Fruit fly (Drosophila melanogaster): ENCODE data around the gene Rtnl1.

Gene Rtnl1

DNA sequence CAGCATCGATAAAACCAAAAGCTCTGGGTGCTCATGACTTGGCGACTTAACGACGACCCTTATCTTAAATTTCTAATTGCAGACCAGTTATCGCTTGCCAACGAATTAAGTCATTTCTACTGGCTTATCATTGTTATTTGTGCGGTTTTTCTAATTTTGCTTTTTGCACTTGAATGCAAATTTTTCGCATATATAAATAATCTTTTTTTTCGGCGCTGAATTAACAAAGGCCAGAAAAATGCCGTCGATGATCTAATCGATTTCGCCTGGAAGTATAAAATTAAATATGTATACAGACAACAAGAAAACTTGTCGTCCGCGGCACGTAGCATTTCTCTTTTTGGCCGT lies 8.0 kb downstream of the Rtnl1 start:
- TF ChIP-seq CG34406 (GFP tag; optimal IDR thresholded peaks at IDR 0.05) (no peak), vri (GFP tag; optimal IDR thresholded peaks at IDR 0.05) (peak; percentile 90)

DNA sequence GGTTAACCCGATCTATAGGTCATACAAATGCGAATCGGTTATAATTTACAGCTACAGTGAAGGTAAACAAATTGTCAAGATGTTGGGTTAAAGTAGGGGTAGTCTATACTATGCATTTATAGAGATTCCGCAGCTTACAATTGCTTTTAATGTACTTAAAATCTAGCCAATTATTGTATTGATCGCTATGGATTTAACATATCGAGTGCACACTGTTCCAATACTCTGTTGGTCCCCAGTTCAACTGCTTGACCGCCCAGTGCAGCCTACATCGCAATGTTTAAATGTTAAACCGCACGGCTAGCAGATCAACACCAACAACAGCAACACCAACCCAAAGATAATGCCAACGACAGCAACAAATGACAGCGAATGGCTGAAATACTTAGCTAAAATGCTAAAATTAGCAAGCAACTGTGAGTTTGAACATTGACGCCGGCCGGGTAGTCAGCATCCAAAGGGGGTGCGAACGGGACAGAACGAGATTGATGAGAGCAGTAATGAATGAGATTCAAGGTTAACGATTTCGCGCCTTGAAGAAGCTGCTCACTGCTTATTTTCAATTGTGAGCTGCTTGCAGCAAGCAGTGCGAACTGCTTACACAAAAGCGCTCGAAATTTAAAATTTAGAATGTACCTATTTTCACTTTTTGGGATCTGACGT lies 8.5 kb downstream of the Rtnl1 start:
- TF ChIP-seq eg (GFP tag; IDR thresholded peaks at IDR 0.05) (peak; percentile 73), Hr4 (GFP tag; optimal IDR thresholded peaks at IDR 0.05) (peak; percentile 2), svp (GFP tag) (peak; percentile 2), CG6163 (GFP tag; IDR thresholded peaks at IDR 0.05) (peak; percentile 65), CG15336 (GFP tag; IDR thresholded peaks at IDR 0.05) (peak; percentile 7; the same call in 1 of the 2 replicates), fd85E (GFP tag; optimal IDR thresholded peaks at IDR 0.05) (no peak), Met (GFP tag; optimal IDR thresholded peaks at IDR 0.05) (no peak), dsx (GFP tag; optimal IDR thresholded peaks at IDR 0.05; ENCODE audit: poor library complexity, severe bottlenecking) (peak; percentile 57), pdm3 (GFP tag; optimal IDR thresholded peaks at IDR 0.05) (no peak), Gug (GFP tag; IDR thresholded peaks at IDR 0.05) (peak; percentile 49; the same call in 1 of the 2 replicates), CG7368 (GFP tag; optimal IDR thresholded peaks at IDR 0.05) (no peak), CG11294 (GFP tag; IDR thresholded peaks at IDR 0.05) (peak; percentile 62), OdsH (GFP tag; optimal IDR thresholded peaks at IDR 0.05) (peak; percentile 9), salr (GFP tag; optimal IDR thresholded peaks at IDR 0.05) (peak in 1 of 2 experiments; percentile 23), cyc (GFP tag; optimal IDR thresholded peaks at IDR 0.05) (no peak)

DNA sequence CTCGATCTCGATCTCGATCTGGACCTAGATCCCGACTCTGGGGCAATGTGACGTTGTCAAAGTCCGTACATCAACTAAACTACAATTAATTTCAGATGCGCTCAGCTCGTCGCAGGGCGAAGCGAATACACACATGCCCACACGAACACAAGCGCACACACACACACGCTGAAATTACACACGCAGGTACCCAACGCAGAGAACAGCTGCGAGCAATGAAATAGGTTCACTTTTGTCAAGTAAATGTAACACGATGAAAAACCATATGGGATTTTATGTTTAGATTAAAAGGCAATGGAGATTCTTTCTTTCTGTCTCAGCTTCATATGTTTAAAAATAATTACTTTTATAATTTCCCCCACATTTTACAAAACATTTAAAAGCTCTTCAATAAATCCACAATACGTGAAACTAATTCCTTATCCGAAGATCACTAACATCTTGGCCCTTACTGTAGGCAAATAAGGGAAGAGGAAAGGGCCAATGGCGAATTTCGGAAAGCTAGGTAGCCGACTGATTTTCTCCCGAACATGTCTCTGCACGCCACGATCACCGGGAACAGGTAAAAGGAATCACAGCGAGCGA lies 9.1 kb downstream of the Rtnl1 start:
- TF ChIP-seq CG7368 (GFP tag; optimal IDR thresholded peaks at IDR 0.05) (peak; percentile 73), CG16779 (tag; optimal IDR thresholded peaks at IDR 0.05) (peak; percentile 67), spab (GFP tag; optimal IDR thresholded peaks at IDR 0.05) (peak; percentile 84), CG8632 (GFP tag; optimal IDR thresholded peaks at IDR 0.05) (peak; percentile 79), CG10669 (GFP tag; optimal IDR thresholded peaks at IDR 0.05) (peak; percentile 83), OdsH (GFP tag; optimal IDR thresholded peaks at IDR 0.05) (peak; percentile 81), CG6276 (GFP tag; optimal IDR thresholded peaks at IDR 0.05) (peak; percentile 62), Hr39 (GFP tag; optimal IDR thresholded peaks at IDR 0.05) (peak; percentile 79), pdm3 (GFP tag; optimal IDR thresholded peaks at IDR 0.05) (peak; percentile 88), net (GFP tag; optimal IDR thresholded peaks at IDR 0.05) (peak; percentile 74), CG34406 (GFP tag; optimal IDR thresholded peaks at IDR 0.05) (peak; percentile 80), CG11762 (GFP tag; optimal IDR thresholded peaks at IDR 0.05; ENCODE audit: insufficient read depth) (peak; percentile 72), Eip93F (GFP tag; optimal IDR thresholded peaks at IDR 0.05) (peak; percentile 63), Hr38 (GFP tag; optimal IDR thresholded peaks at IDR 0.05) (no peak), CG15336 (GFP tag; IDR thresholded peaks at IDR 0.05) (peak; percentile 87), CG6854 (GFP tag; optimal IDR thresholded peaks at IDR 0.05) (peak; percentile 79), eg (GFP tag; IDR thresholded peaks at IDR 0.05) (peak; percentile 69), Blimp-1 (GFP tag; optimal IDR thresholded peaks at IDR 0.05) (peak; percentile 57), lz (GFP tag; optimal IDR thresholded peaks at IDR 0.05) (peak; percentile 92), Sox15 (GFP tag; optimal IDR thresholded peaks at IDR 0.05) (peak; percentile 64), achi (GFP tag; optimal IDR thresholded peaks at IDR 0.05) (peak; percentile 73), Hr4 (GFP tag; optimal IDR thresholded peaks at IDR 0.05) (peak; percentile 73), CG8119 (GFP tag; IDR thresholded peaks at IDR 0.05) (peak; percentile 82), CG6163 (GFP tag; IDR thresholded peaks at IDR 0.05) (peak; percentile 85), CG3032 (tag; optimal IDR thresholded peaks at IDR 0.05) (peak; percentile 88), CG8319 (GFP tag; optimal IDR thresholded peaks at IDR 0.05) (peak; percentile 53), Lpt (GFP tag; optimal IDR thresholded peaks at IDR 0.05) (peak; percentile 46), fd85E (GFP tag; optimal IDR thresholded peaks at IDR 0.05) (peak; percentile 60), Met (GFP tag; optimal IDR thresholded peaks at IDR 0.05) (peak; percentile 85), vri (GFP tag; optimal IDR thresholded peaks at IDR 0.05) (peak; percentile 88), dac (GFP tag; optimal IDR thresholded peaks at IDR 0.05) (peak; percentile 2), Eip75B (GFP tag; optimal IDR thresholded peaks at IDR 0.05) (peak; percentile 80), CG6792 (GFP tag; optimal IDR thresholded peaks at IDR 0.05) (peak; percentile 87), CG11902 (GFP tag; optimal IDR thresholded peaks at IDR 0.05) (peak; percentile 67), CG11294 (GFP tag; IDR thresholded peaks at IDR 0.05) (peak; percentile 64), Ets21C (GFP tag; optimal IDR thresholded peaks at IDR 0.05) (peak; percentile 80), cyc (GFP tag; optimal IDR thresholded peaks at IDR 0.05) (peak; percentile 75), Eip78C (GFP tag) (peak; percentile 96), CG1621 (tag; optimal IDR thresholded peaks at IDR 0.05) (peak; percentile 64), CG32006 (GFP tag; optimal IDR thresholded peaks at IDR 0.05) (peak; percentile 70), salr (GFP tag; optimal IDR thresholded peaks at IDR 0.05) (peak; percentile 70 to 82), dsx (GFP tag; optimal IDR thresholded peaks at IDR 0.05; ENCODE audit: poor library complexity, severe bottlenecking) (peak; percentile 83)
